Worm (Caenorhabditis elegans) whole organism, L4 larva: ENCODE measurements around the gene Y47D7A.12.
"Not testable (repeated sequence)": the region's sequence is repeated elsewhere in the genome, so short reads cannot be mapped to it uniquely, and the experiment has no call there.

Experiments used
- F10B5.3 ChIP-seq: sonication (generic microtip); optimal IDR thresholded peaks from 2 replicates; lab custom pipeline; 2016; ENCODE audit warnings: mild to moderate bottlenecking, missing genetic modification characterization, missing compliant biosample characterization
- F26F4.8 ChIP-seq: fragments of 200-800 bp; sonication (Bioruptor generic); conservative IDR thresholded peaks from 2 replicates; pipeline ENCODE4 v1.3.6; 2022; ENCODE audit warnings: missing genetic modification characterization, missing compliant biosample characterization
- R02D3.7 ChIP-seq: fragments of 150-350 bp; sonication (generic microtip); optimal IDR thresholded peaks from 3 replicates; lab custom pipeline; 2014; ENCODE audit warnings: missing biosample characterization, missing genetic modification characterization
- T20F7.1 ChIP-seq: fragments of 200-800 bp; sonication (Bioruptor generic); optimal IDR thresholded peaks from 2 replicates; lab custom pipeline; 2018; ENCODE audit warnings: mild to moderate bottlenecking, missing genetic modification characterization, missing compliant biosample characterization
- T26A8.4 ChIP-seq: fragments of 200-800 bp; sonication (Bioruptor generic); IDR thresholded peaks from 2 replicates; pipeline ENCODE4 v1.3.6; 2022; ENCODE audit warnings: missing genetic modification characterization, missing compliant biosample characterization
- Y5F2A.4 ChIP-seq: fragments of 200-800 bp; sonication (Bioruptor generic); optimal IDR thresholded peaks from 2 replicates; lab custom pipeline; 2018; ENCODE audit warnings: mild to moderate bottlenecking, missing genetic modification characterization, missing compliant biosample characterization
- Y75B8A.6 ChIP-seq: fragments of 200-800 bp; sonication (Bioruptor generic); IDR thresholded peaks from 2 replicates; pipeline ENCODE4 v1.3.6; 2022; ENCODE audit warnings: missing genetic modification reagents, missing genetic modification characterization, missing compliant biosample characterization
- ama-1 ChIP-seq: fragments of 150-350 bp; optimal IDR thresholded peaks from 2 replicates; lab custom pipeline; 2014; ENCODE audit warnings: inconsistent platforms, mixed read lengths
- ceh-32 ChIP-seq: sonication (generic microtip); optimal IDR thresholded peaks from 2 replicates; lab custom pipeline; 2016; ENCODE audit warnings: mild to moderate bottlenecking, missing genetic modification characterization, missing compliant biosample characterization; ENCODE audit not compliant: poor library complexity
- ces-1 ChIP-seq: fragments of 150-350 bp; sonication (generic microtip); optimal IDR thresholded peaks from 4 replicates; lab custom pipeline; 2014; ENCODE audit warnings: missing biosample characterization, missing genetic modification reagents, missing genetic modification characterization
- daf-12 ChIP-seq: fragments of 150-350 bp; optimal IDR thresholded peaks from 2 replicates; lab custom pipeline; 2014; ENCODE audit warnings: missing biosample characterization, missing genetic modification reagents, missing genetic modification characterization
- dpl-1 ChIP-seq: fragments of 150-350 bp; optimal IDR thresholded peaks from 2 replicates; lab custom pipeline; 2014; ENCODE audit warnings: missing biosample characterization, missing genetic modification reagents, missing genetic modification characterization
- gei-8 ChIP-seq: fragments of 200-800 bp; sonication (Bioruptor generic); optimal IDR thresholded peaks from 2 replicates; lab custom pipeline; 2018; ENCODE audit warnings: mild to moderate bottlenecking, missing genetic modification characterization, missing compliant biosample characterization
- hlh-11 ChIP-seq: fragments of 200-800 bp; sonication (Bioruptor generic); optimal IDR thresholded peaks from 2 replicates; lab custom pipeline; 2018; ENCODE audit warnings: mild to moderate bottlenecking, missing genetic modification characterization, missing compliant biosample characterization
- hlh-30 ChIP-seq: sonication (generic microtip); optimal IDR thresholded peaks from 2 replicates; lab custom pipeline; 2017; ENCODE audit warnings: antibody characterized with exemption, mild to moderate bottlenecking, missing genetic modification characterization, missing compliant biosample characterization; ENCODE audit not compliant: insufficient read depth
- hmg-1.1 ChIP-seq: fragments of 200-800 bp; sonication (Bioruptor generic); IDR thresholded peaks from 2 replicates; pipeline ENCODE4 v1.3.6; 2022; ENCODE audit warnings: missing genetic modification reagents, missing genetic modification characterization, missing compliant biosample characterization
- lin-13 ChIP-seq: fragments of 150-350 bp; optimal IDR thresholded peaks from 2 replicates; lab custom pipeline; 2014; ENCODE audit warnings: missing biosample characterization, missing genetic modification reagents, missing genetic modification characterization
- lin-29 ChIP-seq: fragments of 200-800 bp; sonication (Bioruptor generic); IDR thresholded peaks from 2 replicates; pipeline ENCODE4 v1.3.6; 2022; ENCODE audit warnings: missing genetic modification reagents, missing genetic modification characterization, missing compliant biosample characterization
- lsy-2 ChIP-seq, 2 experiments: fragments of 150-350 bp in 1 of 2; sonication (generic microtip) in 1 of 2; optimal IDR thresholded peaks; 2 replicates each; lab custom pipeline; 2014 to 2017; ENCODE audit warnings: missing biosample characterization in 2 of 2, missing genetic modification characterization in 2 of 2
- madf-5 ChIP-seq, 2 experiments: fragments of 200-800 bp; sonication (Bioruptor generic); IDR thresholded peaks; 2 replicates each; pipeline ENCODE4 v1.3.6; 2022; ENCODE audit warnings: missing compliant biosample characterization in 2 of 2, missing genetic modification characterization in 2 of 2
- madf-9 ChIP-seq: fragments of 200-800 bp; sonication (Bioruptor generic); conservative IDR thresholded peaks from 2 replicates; pipeline ENCODE4 v1.3.6; 2022; ENCODE audit warnings: missing genetic modification reagents, missing genetic modification characterization, missing compliant biosample characterization
- mdt-29 ChIP-seq: fragments of 200-800 bp; sonication (Bioruptor generic); IDR thresholded peaks from 2 replicates; pipeline ENCODE4 v1.3.6; 2022; ENCODE audit warnings: missing genetic modification reagents, missing genetic modification characterization, missing compliant biosample characterization
- nhr-10 ChIP-seq: fragments of 150-350 bp; optimal IDR thresholded peaks from 2 replicates; lab custom pipeline; 2014; ENCODE audit warnings: missing biosample characterization, missing genetic modification characterization
- nhr-102 ChIP-seq: sonication (generic microtip); optimal IDR thresholded peaks from 2 replicates; lab custom pipeline; 2016; ENCODE audit warnings: mild to moderate bottlenecking, missing genetic modification characterization, moderate library complexity, missing compliant biosample characterization
- nhr-11 ChIP-seq: fragments of 150-350 bp; optimal IDR thresholded peaks from 2 replicates; lab custom pipeline; 2014; ENCODE audit warnings: missing biosample characterization, missing genetic modification characterization
- nhr-237 ChIP-seq: sonication (generic microtip); optimal IDR thresholded peaks from 2 replicates; lab custom pipeline; 2017; ENCODE audit warnings: missing biosample characterization, missing genetic modification characterization
- nhr-25 ChIP-seq: sonication (generic microtip); optimal IDR thresholded peaks from 2 replicates; lab custom pipeline; 2017; ENCODE audit warnings: missing genetic modification characterization, mild to moderate bottlenecking, missing compliant biosample characterization, antibody characterized with exemption, moderate library complexity, borderline replicate concordance; ENCODE audit not compliant: insufficient read depth
- nhr-28 ChIP-seq: fragments of 150-350 bp; optimal IDR thresholded peaks from 2 replicates; lab custom pipeline; 2014; ENCODE audit warnings: missing biosample characterization, missing genetic modification characterization
- nhr-48 ChIP-seq: sonication (generic microtip); optimal IDR thresholded peaks from 2 replicates; lab custom pipeline; 2016; ENCODE audit warnings: mild to moderate bottlenecking, missing genetic modification characterization, missing compliant biosample characterization
- nhr-76 ChIP-seq: fragments of 150-350 bp; optimal IDR thresholded peaks from 2 replicates; lab custom pipeline; 2014; ENCODE audit warnings: missing biosample characterization, missing genetic modification characterization
- saeg-2 ChIP-seq: fragments of 200-800 bp; sonication (Bioruptor generic); IDR thresholded peaks from 2 replicates; pipeline ENCODE4 v1.3.6; 2022; ENCODE audit warnings: missing genetic modification reagents, missing genetic modification characterization, missing compliant biosample characterization
- sdz-12 ChIP-seq: fragments of 200-800 bp; sonication (Bioruptor generic); optimal IDR thresholded peaks from 2 replicates; lab custom pipeline; 2018; ENCODE audit warnings: mild to moderate bottlenecking, missing genetic modification characterization, missing compliant biosample characterization
- set-16 ChIP-seq: fragments of 200-800 bp; sonication (Bioruptor generic); IDR thresholded peaks from 2 replicates; pipeline ENCODE4 v1.3.6; 2022; ENCODE audit warnings: missing genetic modification reagents, missing genetic modification characterization, missing compliant biosample characterization
- snpc-4 ChIP-seq: fragments of 150-350 bp; optimal IDR thresholded peaks from 2 replicates; lab custom pipeline; 2014; ENCODE audit warnings: missing biosample characterization, missing genetic modification characterization
- tag-97 ChIP-seq: fragments of 200-800 bp; sonication (Bioruptor generic); IDR thresholded peaks from 2 replicates; pipeline ENCODE4 v1.3.6; 2022; ENCODE audit warnings: missing genetic modification characterization, missing compliant biosample characterization

Gene Y47D7A.12

DNA sequence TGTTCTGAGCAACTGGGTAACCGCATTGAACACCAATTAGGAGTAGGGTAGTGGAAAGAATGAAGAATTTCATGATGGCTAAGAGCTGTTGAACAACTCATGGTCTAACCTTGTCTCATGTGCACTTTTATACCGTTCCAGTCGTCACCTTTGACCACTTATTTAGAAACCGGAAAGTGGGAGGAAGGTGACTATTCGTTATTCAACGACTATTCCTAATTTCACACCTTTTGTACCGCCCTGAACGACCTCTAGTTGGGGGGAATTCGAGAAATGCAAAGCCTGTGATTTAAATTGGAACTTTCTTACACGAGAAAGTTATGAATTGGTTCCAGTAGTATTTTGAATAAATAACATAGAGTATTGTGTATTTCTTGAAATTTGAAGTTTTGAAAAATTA lies at the start of gene Y47D7A.12:
TSS of gene Y47D7A.12 (minus strand) at position 101 of the 400 bp plus-strand sequence.
- TF ChIP-seq dpl-1 (GFP tag; lab: Kevin White, UChicago): no peak
- no peak for TF ChIP-seq hmg-1.1 (GFP tag; lab: Robert Waterston, UW)
- TF ChIP-seq nhr-102 (tag; lab: Kevin White, UChicago): no peak
- no peak for TF ChIP-seq nhr-25
- no peak for TF ChIP-seq tag-97 (GFP tag; lab: Robert Waterston, UW)
- TF ChIP-seq F10B5.3 (tag; lab: Kevin White, UChicago): no peak
- TF ChIP-seq snpc-4: no peak
- no peak for TF ChIP-seq nhr-10 (tag; lab: Kevin White, UChicago)
- TF ChIP-seq hlh-30: no peak
- TF ChIP-seq nhr-76 (tag; lab: Kevin White, UChicago): no peak
- no peak for TF ChIP-seq lin-13 (GFP tag; lab: Kevin White, UChicago)
- TF ChIP-seq nhr-237 (tag; lab: Kevin White, UChicago): no peak
- no peak for TF ChIP-seq Y5F2A.4 (GFP tag; lab: Kevin White, UChicago)
- no peak for TF ChIP-seq gei-8 (GFP tag; lab: Kevin White, UChicago)
- TF ChIP-seq sdz-12: no peak
- TF ChIP-seq R02D3.7 (tag; lab: Kevin White, UChicago): no peak
- TF ChIP-seq F26F4.8 (GFP tag; lab: Robert Waterston, UW): no peak

DNA sequence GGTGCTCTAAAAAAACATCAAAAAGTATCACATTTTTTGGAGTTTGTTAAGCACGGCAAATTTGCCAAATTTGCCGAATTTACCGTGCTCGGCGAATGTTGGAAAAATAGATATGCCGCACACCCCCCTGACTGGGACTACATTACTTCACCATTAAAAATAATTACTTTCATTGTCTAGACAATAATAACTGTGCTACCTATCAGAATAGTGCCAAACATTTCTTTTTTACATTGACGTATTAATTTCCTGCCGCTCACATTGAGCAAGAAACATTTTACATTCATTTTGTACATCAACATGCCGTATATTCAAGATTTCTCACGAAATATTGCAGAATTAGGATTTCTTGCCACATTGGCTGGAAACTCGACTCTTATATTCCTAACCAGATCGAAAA lies 45.1 kb upstream of the Y47D7A.12 start, which contains the start of gene str-35:
TSS of gene str-35 (plus strand) at position 301 of the 400 bp plus-strand sequence.
- TF ChIP-seq lin-13 (GFP tag; lab: Kevin White, UChicago); madf-9; ceh-32 (tag; lab: Kevin White, UChicago): not testable (repeated sequence)

DNA sequence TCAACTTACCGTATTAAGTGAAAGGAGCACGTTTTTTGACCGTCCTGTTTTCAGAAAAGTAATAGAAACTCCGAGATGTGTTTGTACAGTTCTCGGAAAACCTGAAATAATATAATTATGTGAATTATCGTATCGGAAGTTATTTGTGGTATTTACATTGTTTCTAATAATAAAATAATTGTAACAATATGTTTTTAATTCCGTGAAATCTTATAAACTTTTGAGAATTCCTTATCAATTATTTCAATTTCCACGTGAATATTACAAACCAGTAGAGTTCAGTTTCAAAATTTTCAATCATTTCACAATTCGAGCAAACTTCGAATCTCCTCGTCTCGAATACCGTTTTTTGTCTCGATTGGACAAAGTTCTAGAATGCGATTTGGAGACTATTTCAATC lies 41.6 kb upstream of the Y47D7A.12 start, which contains the start of gene T08H10.3:
TSS of gene T08H10.3 (plus strand) at position 301 of the 400 bp plus-strand sequence.
- TF ChIP-seq lsy-2 (tag; optimal IDR thresholded peaks at IDR 0.05; lab: Kevin White, UChicago) (no peak), nhr-48 (tag; lab: Kevin White, UChicago) (no peak), dpl-1 (GFP tag; lab: Kevin White, UChicago) (no peak), daf-12 (tag; lab: Kevin White, UChicago) (no peak), madf-5 (GFP tag; IDR thresholded peaks at IDR 0.05; lab: Robert Waterston, UW) (no peak), lin-13 (GFP tag; lab: Kevin White, UChicago) (no peak), T26A8.4 (GFP tag; lab: Robert Waterston, UW) (no peak), lin-29 (GFP tag; lab: Robert Waterston, UW) (no peak), mdt-29 (GFP tag; lab: Robert Waterston, UW) (no peak), hlh-11 (tag; lab: Kevin White, UChicago) (no peak), T20F7.1 (GFP tag; lab: Kevin White, UChicago) (no peak), Y75B8A.6 (GFP tag; lab: Robert Waterston, UW) (no peak), madf-9 (no peak), ama-1 (lab: Kevin White, UChicago) (no peak), nhr-76 (tag; lab: Kevin White, UChicago) (no peak), nhr-11 (tag; lab: Kevin White, UChicago) (no peak), ces-1 (GFP tag; lab: Kevin White, UChicago) (no peak), nhr-28 (tag; lab: Kevin White, UChicago) (no peak)
- TF ChIP-seq, all 104 proteins: peak for 0

DNA sequence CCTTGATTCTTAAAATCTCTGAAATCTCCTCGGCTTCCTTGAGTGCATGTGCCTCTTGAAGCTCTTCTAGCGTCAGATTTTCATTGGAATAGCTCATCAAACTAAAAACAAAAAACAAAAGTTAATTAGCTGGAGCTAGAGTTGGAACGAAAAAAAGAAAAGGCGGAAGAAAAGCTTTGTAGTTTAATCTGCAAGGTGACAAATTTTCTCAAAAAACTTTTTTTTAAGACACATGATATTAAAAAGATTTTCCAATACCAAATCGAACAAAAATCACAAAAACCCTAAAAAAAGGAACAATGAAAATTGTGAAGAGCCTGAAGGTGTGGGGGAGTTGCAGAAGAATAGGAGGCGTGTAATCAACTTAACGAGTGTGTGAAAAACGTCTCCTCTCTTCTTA lies 25.2 kb upstream of the Y47D7A.12 start, which contains the start of gene gnrr-5:
TSS of gene gnrr-5 (minus strand) at position 101 of the 400 bp plus-strand sequence.
- TF ChIP-seq set-16 (GFP tag; lab: Robert Waterston, UW) (no peak), lin-13 (GFP tag; lab: Kevin White, UChicago) (no peak), saeg-2 (GFP tag; lab: Robert Waterston, UW) (no peak)
